Worm (Caenorhabditis elegans): ENCODE measurements around the gene Y38F1A.2.

ce11 chrII:12907070-12907469, 47.7 kb upstream of the Y38F1A.2 start, which contains the start of gene nspb-11:
- TF ChIP-seq unc-62 (GFP tag; optimal IDR thresholded peaks at IDR 0.05): no peak
- no peak for TF ChIP-seq nhr-76 (tag; optimal IDR thresholded peaks at IDR 0.05)
- no peak for TF ChIP-seq lsy-2 (tag; optimal IDR thresholded peaks at IDR 0.05)
- TF ChIP-seq mep-1 (tag; optimal IDR thresholded peaks at IDR 0.05): no peak
- TF ChIP-seq nhr-237 (tag; optimal IDR thresholded peaks at IDR 0.05): no peak
- no peak for TF ChIP-seq bed-3 (GFP tag; optimal IDR thresholded peaks at IDR 0.05)
- TF ChIP-seq pha-4 (tag; optimal IDR thresholded peaks at IDR 0.05): no peak
- no peak for TF ChIP-seq lin-13 (tag; optimal IDR thresholded peaks at IDR 0.05)
- no peak for TF ChIP-seq snpc-4 (tag; optimal IDR thresholded peaks at IDR 0.05)
- no peak for TF ChIP-seq nhr-12 (tag; optimal IDR thresholded peaks at IDR 0.05)
- no peak for TF ChIP-seq elt-3 (tag; optimal IDR thresholded peaks at IDR 0.05)
